Worm (Caenorhabditis elegans): ENCODE results near the gene srab-17.

DNA sequence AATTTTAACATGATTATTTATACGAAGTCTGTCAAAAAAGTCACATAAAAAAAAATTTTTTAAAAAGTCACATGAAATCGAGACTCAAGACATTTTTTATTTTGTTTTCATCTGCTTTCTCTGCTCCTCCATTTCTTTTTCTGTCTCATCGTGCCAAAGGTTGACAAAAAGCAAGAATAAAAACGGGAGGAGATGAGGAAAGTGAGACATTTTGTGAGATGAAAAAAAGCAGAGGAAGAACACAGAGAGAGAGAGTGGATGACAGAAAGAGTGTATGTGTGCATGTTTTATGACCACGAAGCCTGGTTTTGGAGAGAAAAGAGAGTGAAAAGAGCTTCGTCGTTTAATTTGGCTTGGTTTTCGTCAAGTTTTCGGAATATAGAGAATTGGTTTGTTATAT is 14.4 kb downstream of the srab-17 start:
- TF ChIP-seq flt-1 (GFP tag; IDR thresholded peaks at IDR 0.05) (no peak), klf-2 (GFP tag; conservative IDR thresholded peaks at IDR 0.05) (no peak), med-1 (GFP tag; optimal IDR thresholded peaks at IDR 0.05; ENCODE audit: insufficient read depth) (no peak), ztf-23 (GFP tag; IDR thresholded peaks at IDR 0.05) (no peak), T22C8.4 (GFP tag; IDR thresholded peaks at IDR 0.05) (no peak), ref-1 (GFP tag; conservative IDR thresholded peaks at IDR 0.05) (no peak)

All from whole organism, midembryonic.